Fruit fly (Drosophila melanogaster): ENCODE measurements around the gene CG33267.

dm6 chr3L:11583964-11584363, 19.7 kb downstream of the CG33267 start, which contains the start of gene CG32086:
- TF ChIP-seq CG11617 (GFP tag; optimal IDR thresholded peaks at IDR 0.05): no peak
- TF ChIP-seq cnc (optimal IDR thresholded peaks at IDR 0.05): no peak
- no peak for TF ChIP-seq pad (GFP tag; optimal IDR thresholded peaks at IDR 0.05)
- no peak for TF ChIP-seq CG33017 (tag; optimal IDR thresholded peaks at IDR 0.05)
- TF ChIP-seq Crg-1 (GFP tag; optimal IDR thresholded peaks at IDR 0.05): no peak
- no peak for TF ChIP-seq cic (GFP tag; optimal IDR thresholded peaks at IDR 0.05)
- no peak for TF ChIP-seq ovo (GFP tag; optimal IDR thresholded peaks at IDR 0.05)
- TF ChIP-seq CG14711 (tag; optimal IDR thresholded peaks at IDR 0.05): no peak
- no peak for TF ChIP-seq toe (GFP tag; optimal IDR thresholded peaks at IDR 0.05)
- TF ChIP-seq tj (GFP tag; optimal IDR thresholded peaks at IDR 0.05): no peak
- TF ChIP-seq CG7101 (tag; optimal IDR thresholded peaks at IDR 0.05): no peak
- TF ChIP-seq Clk (GFP tag; optimal IDR thresholded peaks at IDR 0.05): no peak
- no peak for TF ChIP-seq CG1620 (GFP tag; optimal IDR thresholded peaks at IDR 0.05)
